Worm (Caenorhabditis elegans) whole organism, L4/young adult: ENCODE measurements around the gene K08B5.2.

Experiments
- W03F9.2 ChIP-seq: fragments of 150-350 bp; optimal IDR thresholded peaks from 2 replicates; lab custom pipeline; 2014; ENCODE audit warnings: missing biosample characterization, missing genetic modification characterization
- dao-5 ChIP-seq: sonication (generic microtip); optimal IDR thresholded peaks from 2 replicates; lab custom pipeline; 2016; ENCODE audit warnings: missing genotype, missing genetic modification characterization, moderate library complexity, missing compliant biosample characterization

- TF ChIP-seq W03F9.2 (tag; lab: Kevin White, UChicago) (no peak), dao-5 (tag; lab: Kevin White, UChicago) (no peak)
These were observed 18.2 kb upstream of the K08B5.2 start for ce11 chrX:16571877-16572276.
